Fruit fly (Drosophila melanogaster) whole organism, larva: ENCODE measurements around the gene Mps1.

Experiments used
- noc ChIP-seq: fragments of 200-800 bp; sonication (Bioruptor generic); optimal IDR thresholded peaks from 3 replicates; lab custom pipeline; 2019; ENCODE audit warnings: missing biosample characterization, mild to moderate bottlenecking, missing genetic modification characterization, moderate library complexity

Mps1 gene

DNA sequence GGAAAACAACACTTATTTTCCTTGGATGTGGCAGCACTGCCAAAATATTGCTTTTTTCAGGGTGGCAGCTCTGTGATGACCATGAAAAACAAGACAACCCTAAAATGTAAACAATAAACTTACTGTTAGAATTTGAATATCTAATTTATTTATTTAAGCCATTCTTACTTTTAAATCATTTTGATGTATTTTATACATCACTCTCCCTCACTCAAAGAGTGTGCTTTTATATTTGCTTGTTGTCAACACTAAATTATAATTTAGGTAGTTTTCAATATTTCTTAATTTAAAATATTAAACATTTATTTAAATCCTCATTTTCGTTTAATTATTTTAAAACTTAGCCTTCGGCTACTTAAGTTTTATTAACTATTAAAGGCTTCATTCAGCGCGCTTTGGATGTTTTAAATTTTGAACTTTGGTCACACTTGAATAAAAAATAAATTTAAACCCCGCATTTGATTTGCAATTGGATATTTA, at the start of gene Mps1, which contains the start of gene CG7523:
Gene Mps1, plus strand, starts transcription at position 415 of the 480 bp plus-strand sequence.
Gene CG7523, minus strand, starts transcription at position 39 of the 480 bp plus-strand sequence.
- TF ChIP-seq noc, result no peak

- TF ChIP-seq noc, result no peak
These were observed 48.9 kb upstream of the Mps1 start, which contains the start of gene CG14323 for dm6 chr3R:17622062-17622766. Gene CG14323, minus strand, starts transcription at chr3R:17622112.

DNA sequence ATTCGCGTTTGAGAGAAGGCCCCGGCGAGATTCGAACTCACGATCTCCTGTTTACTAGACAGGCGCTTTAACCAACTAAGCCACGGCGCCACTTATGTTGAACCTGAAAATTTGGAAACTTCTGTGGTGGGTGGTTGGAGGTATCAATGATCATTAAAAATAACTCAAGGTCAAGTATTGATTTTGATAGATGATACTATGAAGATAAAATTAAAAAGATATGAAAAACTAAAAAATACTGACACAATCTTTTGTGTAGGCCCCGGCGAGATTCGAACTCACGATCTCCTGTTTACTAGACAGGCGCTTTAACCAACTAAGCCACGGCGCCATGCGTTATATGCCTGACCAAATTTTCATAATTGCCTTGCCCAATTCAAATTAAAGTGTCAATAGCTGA, 46.5 kb upstream of the Mps1 start:
- no peak for TF ChIP-seq noc

dm6 chr3R:17624968-17625367, 46.1 kb upstream of the Mps1 start, which contains the start of gene AttD:
Gene AttD, plus strand, starts transcription at chr3R:17625268.
- TF ChIP-seq noc, result no peak

- TF ChIP-seq noc, result no peak
These were observed 44.2 kb upstream of the Mps1 start, which contains the start of gene CG14325 for dm6 chr3R:17626827-17627226. Gene CG14325, plus strand, starts transcription at chr3R:17627127.

DNA sequence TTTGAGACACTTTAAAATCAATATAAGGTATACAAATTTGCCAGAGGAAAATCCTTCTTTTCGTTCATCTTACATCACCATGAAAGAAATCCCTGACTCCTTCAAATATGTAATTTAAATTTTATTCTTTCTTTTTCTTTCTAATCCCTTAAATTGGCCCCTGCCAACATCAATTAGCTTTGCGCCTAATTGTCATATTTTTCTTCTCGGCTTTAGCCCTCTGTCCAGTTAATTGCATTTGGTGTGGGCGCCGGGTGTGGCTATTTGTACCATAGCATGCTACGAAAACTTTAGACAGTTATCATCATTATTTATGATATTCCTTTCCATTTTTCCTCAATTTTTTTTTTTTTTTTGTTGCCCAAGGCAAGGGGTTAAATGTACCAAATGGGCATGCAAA, 40.7 kb upstream of the Mps1 start, which contains the start of gene CG43175:
Gene CG43175, plus strand, starts transcription at position 301 of the 400 bp plus-strand sequence.
- TF ChIP-seq noc, result no peak

- no peak for TF ChIP-seq noc
These were observed 39.8 kb upstream of the Mps1 start for dm6 chr3R:17631176-17631865.

DNA sequence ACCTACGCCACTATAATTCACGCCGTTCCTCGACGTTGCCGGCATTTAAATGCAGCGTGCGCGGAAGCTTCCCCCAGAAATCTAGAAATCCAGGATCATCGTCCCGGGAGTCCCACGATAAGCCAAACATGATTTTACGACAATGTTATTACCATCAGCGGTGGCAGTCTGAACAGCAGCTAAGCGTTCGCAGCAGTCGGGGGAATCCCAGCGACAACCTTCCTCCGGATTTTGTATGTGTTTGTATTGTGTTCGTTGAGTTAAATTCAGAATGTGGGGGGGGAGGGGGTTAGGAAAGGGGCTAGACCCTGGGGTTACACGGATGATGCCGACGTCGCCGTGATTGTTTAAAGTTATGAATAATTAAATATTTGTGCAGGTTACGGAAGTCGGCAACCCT, 27.1 kb upstream of the Mps1 start:
- no peak for TF ChIP-seq noc

DNA sequence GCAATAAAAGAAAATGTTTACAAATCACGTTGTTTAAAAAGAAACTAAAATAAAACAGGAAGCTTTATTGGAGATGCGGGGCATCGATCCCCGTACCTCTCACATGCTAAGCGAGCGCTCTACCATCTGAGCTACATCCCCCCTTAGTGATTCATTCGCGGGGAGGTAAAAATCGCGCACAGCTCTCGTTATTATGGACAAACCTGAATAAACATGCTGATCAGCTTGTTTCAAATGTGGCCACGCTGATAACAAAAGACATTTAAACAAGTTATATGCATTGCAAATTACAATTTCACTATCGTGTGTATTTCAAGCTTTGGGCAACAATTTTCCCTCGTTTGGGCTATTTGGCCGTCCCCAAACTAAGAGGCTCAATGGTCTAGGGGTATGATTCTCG, 25.8 kb upstream of the Mps1 start:
- no peak for TF ChIP-seq noc

- TF ChIP-seq noc, result no peak
These were observed 24.7 kb upstream of the Mps1 start for dm6 chr3R:17646102-17647050.

- TF ChIP-seq noc, result no peak
These were observed 23.6 kb upstream of the Mps1 start, which contains the start of gene CG14322 for dm6 chr3R:17647444-17647843. Gene CG14322, plus strand, starts transcription at chr3R:17647679.

- TF ChIP-seq noc, result no peak
These were observed 17.2 kb upstream of the Mps1 start for dm6 chr3R:17653879-17654278.

dm6 chr3R:17655040-17655439, 16.0 kb upstream of the Mps1 start:
- TF ChIP-seq noc, result no peak

- TF ChIP-seq noc, result no peak
These were observed 14.1 kb upstream of the Mps1 start for dm6 chr3R:17656923-17657322.

dm6 chr3R:17666061-17666796, 4.8 kb upstream of the Mps1 start:
- no peak for TF ChIP-seq noc

- no peak for TF ChIP-seq noc
These were observed 4.3 kb upstream of the Mps1 start for dm6 chr3R:17666797-17667156.
